Worm (Caenorhabditis elegans) whole organism, young adult: ENCODE data around the gene vha-12.

Experiments
- B0019.2 ChIP-seq: fragments of 200-800 bp; sonication (Bioruptor generic); conservative IDR thresholded peaks from 2 replicates; pipeline ENCODE4 v1.3.6; 2022; ENCODE audit warnings: missing genetic modification reagents, missing genetic modification characterization, missing compliant biosample characterization
- B0035.1 ChIP-seq: sonication (generic microtip); optimal IDR thresholded peaks from 2 replicates; lab custom pipeline; 2016; ENCODE audit warnings: missing genetic modification characterization, mild to moderate bottlenecking, missing compliant biosample characterization, missing genotype, missing genetic modification reagents
- B0261.1 ChIP-seq: sonication (generic microtip); optimal IDR thresholded peaks from 2 replicates; lab custom pipeline; 2016; ENCODE audit warnings: mild to moderate bottlenecking, missing genetic modification characterization, moderate library complexity, missing compliant biosample characterization
- B0336.3 ChIP-seq: fragments of 200-800 bp; sonication (Bioruptor generic); IDR thresholded peaks from 2 replicates; pipeline ENCODE4 v1.3.6; 2022; ENCODE audit warnings: missing genetic modification characterization, missing compliant biosample characterization
- D2030.7 ChIP-seq: fragments of 200-800 bp; sonication (Bioruptor generic); IDR thresholded peaks from 2 replicates; pipeline ENCODE4 v1.3.6; 2022; ENCODE audit warnings: missing genetic modification reagents, missing genetic modification characterization, missing compliant biosample characterization
- F23B12.7 ChIP-seq: sonication (generic microtip); optimal IDR thresholded peaks from 2 replicates; lab custom pipeline; 2017; ENCODE audit warnings: missing genetic modification characterization, mild to moderate bottlenecking, missing compliant biosample characterization, antibody characterized with exemption, moderate library complexity; ENCODE audit not compliant: insufficient read depth
- F37B4.10 ChIP-seq: fragments of 200-800 bp; sonication (Bioruptor generic); IDR thresholded peaks from 2 replicates; pipeline ENCODE4 v1.3.6; 2022; ENCODE audit warnings: missing genetic modification characterization, missing compliant biosample characterization
- F39B2.1 ChIP-seq: fragments of 200-800 bp; sonication (Bioruptor generic); IDR thresholded peaks from 2 replicates; pipeline ENCODE4 v1.3.6; 2022; ENCODE audit warnings: missing genetic modification reagents, missing genetic modification characterization, missing compliant biosample characterization
- F52B5.7 ChIP-seq: sonication (generic microtip); optimal IDR thresholded peaks from 2 replicates; lab custom pipeline; 2016; ENCODE audit warnings: mild to moderate bottlenecking, missing genetic modification characterization, missing compliant biosample characterization
- F57A8.1 ChIP-seq: fragments of 200-800 bp; sonication (Bioruptor generic); optimal IDR thresholded peaks from 2 replicates; lab custom pipeline; 2018; ENCODE audit warnings: mild to moderate bottlenecking, missing genetic modification characterization, moderate library complexity, missing compliant biosample characterization
- K12H6.12 ChIP-seq: fragments of 200-800 bp; sonication (Bioruptor generic); optimal IDR thresholded peaks from 2 replicates; lab custom pipeline; 2018; ENCODE audit warnings: mild to moderate bottlenecking, missing genetic modification characterization, missing compliant biosample characterization
- T26A5.8 ChIP-seq: sonication (generic microtip); optimal IDR thresholded peaks from 2 replicates; lab custom pipeline; 2016; ENCODE audit warnings: missing genetic modification characterization, missing compliant biosample characterization
- Y53G8AR.9 ChIP-seq: fragments of 200-800 bp; sonication (Bioruptor generic); conservative IDR thresholded peaks from 2 replicates; pipeline ENCODE4 v1.3.6; 2022; ENCODE audit warnings: missing genetic modification reagents, missing genetic modification characterization, missing compliant biosample characterization
- atf-7 ChIP-seq: sonication (generic microtip); optimal IDR thresholded peaks from 2 replicates; lab custom pipeline; 2017; ENCODE audit warnings: mild to moderate bottlenecking, missing genetic modification characterization, missing compliant biosample characterization
- attf-6 ChIP-seq: fragments of 200-800 bp; sonication (Bioruptor generic); IDR thresholded peaks from 2 replicates; pipeline ENCODE4 v1.3.6; 2022; ENCODE audit warnings: missing genetic modification reagents, missing genetic modification characterization, missing compliant biosample characterization
- bed-1 ChIP-seq: fragments of 200-800 bp; sonication (Bioruptor generic); IDR thresholded peaks from 2 replicates; pipeline ENCODE4 v1.3.6; 2022; ENCODE audit warnings: missing genetic modification reagents, missing genetic modification characterization, missing compliant biosample characterization
- bed-2 ChIP-seq: fragments of 200-800 bp; sonication (Bioruptor generic); IDR thresholded peaks from 2 replicates; pipeline ENCODE4 v1.3.6; 2022; ENCODE audit warnings: missing genetic modification reagents, missing genetic modification characterization, missing compliant biosample characterization
- ccch-3 ChIP-seq: fragments of 200-800 bp; sonication (Bioruptor generic); optimal IDR thresholded peaks from 2 replicates; lab custom pipeline; 2018; ENCODE audit warnings: mild to moderate bottlenecking, missing genetic modification characterization, missing compliant biosample characterization
- dox-1 ChIP-seq: fragments of 200-800 bp; sonication (Bioruptor generic); IDR thresholded peaks from 2 replicates; pipeline ENCODE4 v1.3.6; 2022; ENCODE audit warnings: missing genetic modification reagents, missing genetic modification characterization, missing compliant biosample characterization
- dpff-1 ChIP-seq: sonication (generic microtip); optimal IDR thresholded peaks from 2 replicates; lab custom pipeline; 2017; ENCODE audit warnings: mild to moderate bottlenecking, missing genetic modification characterization, missing compliant biosample characterization
- efl-1 ChIP-seq: fragments of 150-350 bp; optimal IDR thresholded peaks from 2 replicates; lab custom pipeline; 2014; ENCODE audit warnings: missing biosample characterization, missing genetic modification reagents, missing genetic modification characterization
- egrh-3 ChIP-seq: fragments of 200-800 bp; sonication (Bioruptor generic); IDR thresholded peaks from 2 replicates; pipeline ENCODE4 v1.3.6; 2022; ENCODE audit warnings: missing genetic modification reagents, missing genetic modification characterization, missing compliant biosample characterization
- ets-4 ChIP-seq: fragments of 200-800 bp; sonication (Bioruptor generic); optimal IDR thresholded peaks from 2 replicates; lab custom pipeline; 2018; ENCODE audit warnings: mild to moderate bottlenecking, missing genetic modification characterization, missing compliant biosample characterization
- lag-1 ChIP-seq: fragments of 200-800 bp; sonication (Bioruptor generic); IDR thresholded peaks from 2 replicates; pipeline ENCODE4 v1.3.6; 2022; ENCODE audit warnings: missing genetic modification reagents, missing genetic modification characterization, missing compliant biosample characterization
- lir-1 ChIP-seq: fragments of 200-800 bp; sonication (Bioruptor generic); conservative IDR thresholded peaks from 2 replicates; pipeline ENCODE4 v1.3.6; 2022; ENCODE audit warnings: missing genetic modification reagents, missing genetic modification characterization, missing compliant biosample characterization
- lsy-27 ChIP-seq: sonication (generic microtip); optimal IDR thresholded peaks from 2 replicates; lab custom pipeline; 2017; ENCODE audit warnings: missing genetic modification characterization, mild to moderate bottlenecking, missing compliant biosample characterization, antibody characterized with exemption, missing genotype, borderline replicate concordance; ENCODE audit not compliant: insufficient read depth
- madf-6 ChIP-seq: fragments of 200-800 bp; sonication (Bioruptor generic); IDR thresholded peaks from 2 replicates; pipeline ENCODE4 v1.3.6; 2022; ENCODE audit warnings: missing genetic modification reagents, missing genetic modification characterization, missing compliant biosample characterization
- mcd-1 ChIP-seq: fragments of 200-800 bp; sonication (Bioruptor generic); IDR thresholded peaks from 2 replicates; pipeline ENCODE4 v1.3.6; 2022; ENCODE audit warnings: missing genetic modification reagents, missing genetic modification characterization, missing compliant biosample characterization
- mxl-1 ChIP-seq: sonication (generic microtip); optimal IDR thresholded peaks from 2 replicates; lab custom pipeline; 2016; ENCODE audit warnings: missing genetic modification characterization, missing compliant biosample characterization
- nhr-120 ChIP-seq: fragments of 200-800 bp; sonication (Bioruptor generic); IDR thresholded peaks from 2 replicates; pipeline ENCODE4 v1.3.6; 2022; ENCODE audit warnings: missing genetic modification characterization, missing compliant biosample characterization
- nhr-27 ChIP-seq: fragments of 200-800 bp; sonication (Bioruptor generic); optimal IDR thresholded peaks from 2 replicates; lab custom pipeline; 2018; ENCODE audit warnings: mild to moderate bottlenecking, missing genetic modification characterization, moderate library complexity, missing compliant biosample characterization
- pbrm-1 ChIP-seq: fragments of 200-800 bp; sonication (Bioruptor generic); IDR thresholded peaks from 2 replicates; pipeline ENCODE4 v1.3.6; 2022; ENCODE audit warnings: missing genetic modification reagents, missing genetic modification characterization, missing compliant biosample characterization
- pha-4 ChIP-seq: fragments of 150-350 bp; sonication (generic microtip); optimal IDR thresholded peaks from 2 replicates; lab custom pipeline; 2014; ENCODE audit warnings: missing biosample characterization, missing genetic modification reagents, missing genetic modification characterization
- repo-1 ChIP-seq: sonication (generic microtip); optimal IDR thresholded peaks from 2 replicates; lab custom pipeline; 2017; ENCODE audit warnings: mild to moderate bottlenecking, missing genetic modification characterization, missing compliant biosample characterization
- rpc-1 ChIP-seq, 2 experiments: fragments of 150-350 bp in 1 of 2; sonication (generic microtip) in 1 of 2; optimal IDR thresholded peaks; 2 replicates each; lab custom pipeline; 2014 to 2018; ENCODE audit warnings: missing biosample characterization in 1 of 2, missing genetic modification characterization in 1 of 2, missing genetic modification reagents in 1 of 2, missing genotype in 1 of 2
- somi-1 ChIP-seq: fragments of 200-800 bp; sonication (Bioruptor generic); optimal IDR thresholded peaks from 2 replicates; lab custom pipeline; 2018; ENCODE audit warnings: mild to moderate bottlenecking, missing genetic modification characterization, missing compliant biosample characterization
- sptf-2 ChIP-seq: fragments of 200-800 bp; sonication (Bioruptor generic); optimal IDR thresholded peaks from 2 replicates; lab custom pipeline; 2018; ENCODE audit warnings: mild to moderate bottlenecking, missing genetic modification characterization, missing compliant biosample characterization
- tbp1 ChIP-seq: fragments of 200-800 bp; sonication (Bioruptor generic); optimal IDR thresholded peaks from 2 replicates; lab custom pipeline; 2018; ENCODE audit warnings: mild to moderate bottlenecking, missing genetic modification characterization, missing compliant biosample characterization
- tbx-9 ChIP-seq: sonication (generic microtip); optimal IDR thresholded peaks from 2 replicates; lab custom pipeline; 2016; ENCODE audit warnings: borderline replicate concordance, missing genetic modification characterization, inconsistent platforms, missing compliant biosample characterization
- tlf-1 ChIP-seq: fragments of 200-800 bp; sonication (Bioruptor generic); optimal IDR thresholded peaks from 2 replicates; lab custom pipeline; 2018; ENCODE audit warnings: mild to moderate bottlenecking, missing genetic modification characterization, missing compliant biosample characterization
- unc-130 ChIP-seq: sonication (generic microtip); optimal IDR thresholded peaks from 2 replicates; lab custom pipeline; 2016; ENCODE audit warnings: missing genetic modification reagents, missing genetic modification characterization, missing compliant biosample characterization
- xnd-1 ChIP-seq: sonication (generic microtip); optimal IDR thresholded peaks from 2 replicates; lab custom pipeline; 2016; ENCODE audit warnings: missing genotype, missing genetic modification reagents, missing genetic modification characterization, missing compliant biosample characterization
- ztf-18 ChIP-seq: sonication (generic microtip); optimal IDR thresholded peaks from 2 replicates; lab custom pipeline; 2016; ENCODE audit warnings: missing genotype, mild to moderate bottlenecking, missing genetic modification characterization, missing compliant biosample characterization
- ztf-3 ChIP-seq: fragments of 200-800 bp; sonication (Bioruptor generic); optimal IDR thresholded peaks from 2 replicates; lab custom pipeline; 2018; ENCODE audit warnings: mild to moderate bottlenecking, missing genetic modification characterization, missing compliant biosample characterization
- ztf-6 ChIP-seq: fragments of 200-800 bp; sonication (Bioruptor generic); IDR thresholded peaks from 2 replicates; pipeline ENCODE4 v1.3.6; 2022; ENCODE audit warnings: missing genetic modification reagents, missing genetic modification characterization, missing compliant biosample characterization

vha-12 gene

DNA sequence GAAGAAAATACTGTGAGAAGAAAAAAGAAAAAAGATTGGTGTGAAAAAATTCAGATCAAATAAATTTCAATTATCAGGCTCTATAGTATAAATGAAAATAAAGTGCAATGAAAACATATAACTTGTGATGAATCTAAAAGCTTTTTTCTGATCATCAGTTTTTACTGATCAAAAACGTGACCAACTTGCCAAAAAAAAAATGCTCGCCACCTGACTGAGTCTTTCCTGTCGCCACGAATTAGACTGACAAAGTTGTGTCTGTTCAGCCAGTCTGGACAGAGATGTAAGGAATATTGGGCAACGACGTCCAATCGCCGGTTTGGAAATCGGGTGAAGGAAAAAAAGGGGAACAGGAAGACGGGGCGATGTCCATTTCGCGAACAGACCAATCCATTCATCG lies 28.6 kb downstream of the vha-12 start (continued):
- TF ChIP-seq D2030.7 (GFP tag; lab: Robert Waterston, UW) (no peak), unc-130 (GFP tag; lab: Kevin White, UChicago) (no peak), ccch-3 (GFP tag; lab: Kevin White, UChicago) (no peak), tlf-1 (GFP tag; lab: Kevin White, UChicago) (no peak)

DNA sequence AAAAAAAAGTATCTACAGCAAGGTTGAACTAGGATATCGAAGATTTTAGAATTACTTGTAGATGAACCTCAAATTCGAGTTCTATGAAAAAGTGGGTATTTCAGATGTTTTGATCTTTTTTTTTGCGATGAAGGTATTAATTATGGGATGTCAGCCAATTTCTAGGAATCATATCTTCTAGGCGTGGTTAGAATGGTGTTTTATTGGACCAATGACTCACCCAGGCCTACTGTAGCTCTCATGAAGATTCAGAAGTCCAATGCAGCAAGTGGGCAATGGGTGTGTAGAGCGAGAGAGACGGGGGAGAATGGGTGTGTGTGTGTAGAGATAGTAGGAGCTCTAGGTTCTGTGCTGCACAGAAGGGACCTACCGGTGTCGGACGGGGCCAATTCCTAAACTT lies 31.3 kb downstream of the vha-12 start:
- TF ChIP-seq K12H6.12 (tag; lab: Kevin White, UChicago) (no peak), lag-1 (GFP tag; lab: Robert Waterston, UW) (no peak), rpc-1 (optimal IDR thresholded peaks at IDR 0.05; lab: Kevin White, UChicago) (no peak), rpc-1 (tag; optimal IDR thresholded peaks at IDR 0.05; lab: Kevin White, UChicago) (no peak), repo-1 (no peak), tbx-9 (no peak), lir-1 (GFP tag; lab: Robert Waterston, UW) (no peak), B0336.3 (no peak), tbp1 (GFP tag; lab: Kevin White, UChicago) (no peak), F39B2.1 (GFP tag; lab: Robert Waterston, UW) (no peak), dpff-1 (no peak), B0261.1 (tag; lab: Kevin White, UChicago) (no peak), pbrm-1 (GFP tag; lab: Robert Waterston, UW) (no peak), ccch-3 (GFP tag; lab: Kevin White, UChicago) (no peak), ztf-3 (GFP tag; lab: Kevin White, UChicago) (no peak)

DNA sequence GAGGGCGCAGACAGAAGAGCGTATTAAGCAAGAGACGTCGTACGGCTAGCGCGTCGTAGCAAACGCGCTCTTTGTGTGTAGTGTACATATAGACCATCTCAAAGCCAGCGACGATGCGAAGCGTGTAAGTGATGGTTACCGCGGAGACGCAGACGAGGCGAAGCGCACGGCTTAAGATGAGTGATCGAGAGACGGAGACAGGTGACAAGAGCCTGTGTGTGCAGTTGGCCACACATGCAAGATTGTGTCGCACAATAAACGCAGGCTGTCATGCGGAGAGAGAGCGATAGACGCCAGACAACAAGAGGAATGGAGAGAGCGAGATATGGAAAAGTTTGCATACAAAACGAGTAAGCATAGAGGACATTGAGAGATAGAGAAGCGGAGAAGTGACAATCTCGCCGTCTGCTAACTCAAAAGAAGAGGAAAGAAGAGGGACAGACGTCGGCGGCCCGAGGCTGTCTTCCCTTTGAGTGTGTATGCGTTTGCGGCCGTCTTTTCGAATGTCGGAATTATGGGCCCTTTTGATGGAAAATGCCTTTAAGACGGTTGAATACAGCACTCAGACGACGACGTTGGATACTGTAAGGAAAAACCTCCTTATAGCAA lies 32.0 kb downstream of the vha-12 start:
- TF ChIP-seq B0019.2 (GFP tag; lab: Robert Waterston, UW) = no peak
- no peak for TF ChIP-seq sptf-2 (GFP tag; lab: Kevin White, UChicago)
- no peak for TF ChIP-seq nhr-120 (GFP tag; lab: Robert Waterston, UW)
- no peak for TF ChIP-seq nhr-27 (tag; lab: Kevin White, UChicago)
- TF ChIP-seq B0035.1 (tag; lab: Kevin White, UChicago) = peak; percentile 61
- no peak for TF ChIP-seq ztf-6
- no peak for TF ChIP-seq madf-6 (GFP tag; lab: Robert Waterston, UW)
- no peak for TF ChIP-seq xnd-1 (tag; lab: Kevin White, UChicago)
- TF ChIP-seq F37B4.10 (GFP tag; lab: Robert Waterston, UW) = no peak
- TF ChIP-seq egrh-3 (GFP tag; lab: Robert Waterston, UW) = no peak
- no peak for TF ChIP-seq ets-4 (GFP tag; lab: Kevin White, UChicago)
- TF ChIP-seq F52B5.7 (tag; lab: Kevin White, UChicago) = peak; percentile 50
- peak; percentile 67 for TF ChIP-seq mcd-1 (GFP tag; lab: Robert Waterston, UW)
- TF ChIP-seq mxl-1 (tag; lab: Kevin White, UChicago) = no peak
- TF ChIP-seq tlf-1 (GFP tag; lab: Kevin White, UChicago) = peak; percentile 60
- TF ChIP-seq atf-7 = peak; percentile 60
- TF ChIP-seq Y53G8AR.9 (GFP tag; lab: Robert Waterston, UW) = no peak
- TF ChIP-seq bed-1 (GFP tag; lab: Robert Waterston, UW) = no peak
- peak; percentile 35 for TF ChIP-seq ztf-3 (GFP tag; lab: Kevin White, UChicago)
- no peak for TF ChIP-seq F57A8.1
- TF ChIP-seq repo-1 = peak; percentile 77
- TF ChIP-seq lsy-27 (tag; lab: Kevin White, UChicago) = no peak
- TF ChIP-seq tbx-9 = no peak
- TF ChIP-seq bed-2 (GFP tag; lab: Robert Waterston, UW) = no peak
- TF ChIP-seq somi-1 (GFP tag; lab: Kevin White, UChicago) = peak; percentile 48
- TF ChIP-seq dox-1 (GFP tag; lab: Robert Waterston, UW) = peak; percentile 68
- TF ChIP-seq T26A5.8 (tag; lab: Kevin White, UChicago) = no peak
- TF ChIP-seq efl-1 (GFP tag; lab: Kevin White, UChicago) = no peak
- no peak for TF ChIP-seq attf-6
- no peak for TF ChIP-seq lir-1 (GFP tag; lab: Robert Waterston, UW)
- peak; percentile 23 for TF ChIP-seq F23B12.7 (tag; lab: Kevin White, UChicago)
- no peak for TF ChIP-seq pha-4
- peak; percentile 20 for TF ChIP-seq ztf-18 (tag; lab: Kevin White, UChicago)
